Fruit fly (Drosophila melanogaster): ENCODE data around the gene EMC2B.
A peak's percentile ranks its signal among the peaks of the same experiment; 100 is the strongest.

Gene EMC2B

dm6 chr3R:17002218-17003110, 10.8 kb upstream of the EMC2B start, which contains the start of the genes Sf3a1 and Irc (continued):
- TF ChIP-seq CG9797 (GFP tag; optimal IDR thresholded peaks at IDR 0.05) (peak; percentile 29), stc (GFP tag; IDR thresholded peaks at IDR 0.05) (no peak), CG11504 (tag; optimal IDR thresholded peaks at IDR 0.05) (no peak), lbe (GFP tag; optimal IDR thresholded peaks at IDR 0.05) (peak; percentile 22), CG2202 (tag; optimal IDR thresholded peaks at IDR 0.05) (no peak), pzg (GFP tag; optimal IDR thresholded peaks at IDR 0.05) (peak; percentile 95), CG14710 (tag; optimal IDR thresholded peaks at IDR 0.05) (peak; percentile 52), Hr3 (GFP tag; optimal IDR thresholded peaks at IDR 0.05) (no peak), CG6654 (GFP tag; optimal IDR thresholded peaks at IDR 0.05) (no peak), fu2 (GFP tag; optimal IDR thresholded peaks at IDR 0.05) (no peak), Med (GFP tag) (peak; percentile 90), cas (GFP tag; IDR thresholded peaks at IDR 0.05) (no peak), ase (GFP tag; IDR thresholded peaks at IDR 0.05) (no peak), schlank (tag; optimal IDR thresholded peaks at IDR 0.05) (no peak), fd102C (GFP tag; optimal IDR thresholded peaks at IDR 0.05) (no peak), CG8765 (GFP tag; IDR thresholded peaks at IDR 0.05) (no peak), ken (GFP tag; IDR thresholded peaks at IDR 0.05) (no peak), Fer1 (GFP tag; optimal IDR thresholded peaks at IDR 0.05) (peak; percentile 9), knrl (GFP tag; IDR thresholded peaks at IDR 0.05; ENCODE audit: partially characterized antibody) (peak; percentile 95), otp (GFP tag; IDR thresholded peaks at IDR 0.05) (no peak), crc (GFP tag; optimal IDR thresholded peaks at IDR 0.05) (no peak), C15 (GFP tag; IDR thresholded peaks at IDR 0.05) (no peak), CG4424 (GFP tag; optimal IDR thresholded peaks at IDR 0.05) (no peak), CG2678 (tag; optimal IDR thresholded peaks at IDR 0.05) (no peak), Scr (GFP tag; IDR thresholded peaks at IDR 0.05; ENCODE audit: partially characterized antibody) (peak; percentile 94), CG6791 (GFP tag; IDR thresholded peaks at IDR 0.05; ENCODE audit: partially characterized antibody) (peak; percentile 96), Dbx (GFP tag; IDR thresholded peaks at IDR 0.05) (peak; percentile 48; the same call in 1 of the 3 replicates), fd3F (GFP tag; optimal IDR thresholded peaks at IDR 0.05) (no peak), ac (GFP tag; optimal IDR thresholded peaks at IDR 0.05) (no peak), sob (GFP tag; IDR thresholded peaks at IDR 0.05) (peak; percentile 39; the same call in 1 of the 2 replicates), lilli (GFP tag; optimal IDR thresholded peaks at IDR 0.05) (peak; percentile 59), CG33557 (GFP tag; optimal IDR thresholded peaks at IDR 0.05) (no peak), maf-S (GFP tag; optimal IDR thresholded peaks at IDR 0.05) (peak; percentile 1), her (GFP tag; optimal IDR thresholded peaks at IDR 0.05) (peak; percentile 73), onecut (GFP tag; IDR thresholded peaks at IDR 0.05) (no peak), wdn (GFP tag; IDR thresholded peaks at IDR 0.05) (no peak), kah (GFP tag; optimal IDR thresholded peaks at IDR 0.05) (no peak), CG8089 (GFP tag; optimal IDR thresholded peaks at IDR 0.05) (no peak), Sin3A (optimal IDR thresholded peaks at IDR 0.05) (peak; percentile 61), gem (tag; optimal IDR thresholded peaks at IDR 0.05) (no peak), vnd (GFP tag; IDR thresholded peaks at IDR 0.05; ENCODE audit: partially characterized antibody) (peak; percentile 94), en (GFP tag; optimal IDR thresholded peaks at IDR 0.05) (no peak), D19A (tag; optimal IDR thresholded peaks at IDR 0.05) (no peak), CG14050 (GFP tag; IDR thresholded peaks at IDR 0.05) (no peak), fd96Cb (tag; optimal IDR thresholded peaks at IDR 0.05) (no peak), CkIIα-i1 (GFP tag; IDR thresholded peaks at IDR 0.05) (no peak), zfh2 (GFP tag; optimal IDR thresholded peaks at IDR 0.05) (peak; percentile 46), pfk (GFP tag; optimal IDR thresholded peaks at IDR 0.05) (no peak), Oli (tag; optimal IDR thresholded peaks at IDR 0.05) (no peak), CG4730 (GFP tag; IDR thresholded peaks at IDR 0.05) (no peak)
